Worm (Caenorhabditis elegans): ENCODE measurements around the gene apc-11.

The apc-11 gene

ce11 chrIII:4595771-4596227 lies 1.6 kb upstream of the apc-11 start, which contains the start of gene asb-1:
TSS of gene asb-1 (minus strand) at chrIII:4595821.
- TF ChIP-seq ceh-90 (tag; optimal IDR thresholded peaks at IDR 0.05) (no peak), nhr-85 (tag) (peak; percentile 43)

- TF ChIP-seq pax-3 (tag; optimal IDR thresholded peaks at IDR 0.05) (no peak), grh-1 (GFP tag; IDR thresholded peaks at IDR 0.05) (no peak), jun-1 (tag; optimal IDR thresholded peaks at IDR 0.05) (no peak), dpl-1 (GFP tag; optimal IDR thresholded peaks at IDR 0.05) (peak; percentile 35 to 54 (median 42)), tlp-1 (tag; optimal IDR thresholded peaks at IDR 0.05) (no peak), lsy-2 (tag; optimal IDR thresholded peaks at IDR 0.05) (peak in 1 of 2 experiments; percentile 25), fkh-10 (GFP tag; optimal IDR thresholded peaks at IDR 0.05) (no peak), efl-1 (optimal IDR thresholded peaks at IDR 0.05) (peak; percentile 16 to 37), efl-1 (GFP tag; optimal IDR thresholded peaks at IDR 0.05 in 1 of 2) (peak; percentile 54 to 93), dsc-1 (tag; optimal IDR thresholded peaks at IDR 0.05) (no peak), lin-35 (GFP tag; optimal IDR thresholded peaks at IDR 0.05) (peak in 1 of 2 experiments; percentile 54)
These were observed 719 bp upstream of the apc-11 start for ce11 chrIII:4594762-4595523.

- no peak for TF ChIP-seq mef-2 (tag; optimal IDR thresholded peaks at IDR 0.05)
- TF ChIP-seq nhr-85 (tag): peak; percentile 62
These were observed 1.0 kb downstream of the apc-11 start, which contains the start of gene erh-2 for ce11 chrIII:4593098-4593697. TSS of gene erh-2 (plus strand) at chrIII:4593231.

- peak in 2 of 3 experiments; percentile 35 to 47 for TF ChIP-seq ceh-82 (tag; optimal IDR thresholded peaks at IDR 0.05)
- TF ChIP-seq alr-1 (tag; optimal IDR thresholded peaks at IDR 0.05; ENCODE audit: borderline replicate concordance): no peak
- peak; percentile 81 to 89 for TF ChIP-seq efl-1 (optimal IDR thresholded peaks at IDR 0.05)
- TF ChIP-seq efl-1 (GFP tag; optimal IDR thresholded peaks at IDR 0.05 in 1 of 2): peak; percentile 89 to 99
- peak; percentile 51 for TF ChIP-seq isw-1 (GFP tag; IDR thresholded peaks at IDR 0.05)
- TF ChIP-seq ceh-90 (tag; optimal IDR thresholded peaks at IDR 0.05): no peak
- no peak for TF ChIP-seq sup-37 (GFP tag; optimal IDR thresholded peaks at IDR 0.05)
- TF ChIP-seq C34B4.2 (tag; optimal IDR thresholded peaks at IDR 0.05): no peak
- no peak for TF ChIP-seq fos-1 (tag; optimal IDR thresholded peaks at IDR 0.05)
- TF ChIP-seq nhr-71 (tag; optimal IDR thresholded peaks at IDR 0.05): peak; percentile 73
- no peak for TF ChIP-seq nhr-84 (tag; optimal IDR thresholded peaks at IDR 0.05)
- peak; percentile 33; the same call in 1 of the 2 replicates for TF ChIP-seq grh-1 (GFP tag; IDR thresholded peaks at IDR 0.05)
- peak; percentile 15 for TF ChIP-seq lin-39 (tag; optimal IDR thresholded peaks at IDR 0.05)
- no peak for TF ChIP-seq egl-13 (tag; optimal IDR thresholded peaks at IDR 0.05)
- no peak for TF ChIP-seq unc-30 (tag; optimal IDR thresholded peaks at IDR 0.05)
- TF ChIP-seq nhr-28 (tag; optimal IDR thresholded peaks at IDR 0.05): no peak
- TF ChIP-seq mef-2 (tag; optimal IDR thresholded peaks at IDR 0.05): no peak
- TF ChIP-seq unc-86 (tag; optimal IDR thresholded peaks at IDR 0.05): peak; percentile 6
- TF ChIP-seq fkh-4 (tag; optimal IDR thresholded peaks at IDR 0.05; ENCODE audit: borderline replicate concordance): no peak
- TF ChIP-seq mdl-1 (tag; optimal IDR thresholded peaks at IDR 0.05): peak in 1 of 2 experiments; percentile 33
- TF ChIP-seq hlh-17 (GFP tag; optimal IDR thresholded peaks at IDR 0.05; ENCODE audit: borderline replicate concordance): no peak
- no peak for TF ChIP-seq nhr-237 (tag; optimal IDR thresholded peaks at IDR 0.05)
- no peak for TF ChIP-seq tlp-1 (tag; optimal IDR thresholded peaks at IDR 0.05)
- peak; percentile 91 to 96 for TF ChIP-seq lsy-2 (tag; optimal IDR thresholded peaks at IDR 0.05)
- TF ChIP-seq egl-27 (tag; optimal IDR thresholded peaks at IDR 0.05): no peak
- no peak for TF ChIP-seq ceh-88 (GFP tag; IDR thresholded peaks at IDR 0.05)
- TF ChIP-seq xbp-1 (tag; optimal IDR thresholded peaks at IDR 0.05): peak; percentile 58
- peak; percentile 58 for TF ChIP-seq tbx-2 (tag; optimal IDR thresholded peaks at IDR 0.05)
- TF ChIP-seq dpl-1 (GFP tag; optimal IDR thresholded peaks at IDR 0.05): peak; percentile 86 to 91 (median 91)
- TF ChIP-seq sptf-1 (tag; optimal IDR thresholded peaks at IDR 0.05): no peak
- TF ChIP-seq elt-3 (tag; optimal IDR thresholded peaks at IDR 0.05): no peak
- TF ChIP-seq efl-3 (GFP tag; optimal IDR thresholded peaks at IDR 0.05): no peak
- peak; percentile 87 to 94 for TF ChIP-seq lin-35 (GFP tag; optimal IDR thresholded peaks at IDR 0.05)
- no peak for TF ChIP-seq sox-4 (tag; optimal IDR thresholded peaks at IDR 0.05)
- TF ChIP-seq nhr-76 (tag; optimal IDR thresholded peaks at IDR 0.05): no peak
- TF ChIP-seq C16A3.4 (tag; optimal IDR thresholded peaks at IDR 0.05): peak; percentile 70
- TF ChIP-seq aly-2 (tag; optimal IDR thresholded peaks at IDR 0.05): no peak
- peak; percentile 41; the same call in 1 of the 2 replicates for TF ChIP-seq mab-9 (GFP tag; IDR thresholded peaks at IDR 0.05)
These were observed 7.0 kb downstream of the apc-11 start, which contains the start of the genes F35G12.7 and smc-4 for ce11 chrIII:4587177-4587576. TSS of gene F35G12.7 (minus strand) at chrIII:4587330. TSS of gene smc-4 (plus strand) at chrIII:4587501.

Data from whole organism, L1 larva.